Fruit fly (Drosophila melanogaster) whole organism, embryonic: Measurements from ENCODE around the gene CG34281.

Experiments
- CG11504 ChIP-seq: fragments of 200-800 bp; sonication (Bioruptor generic); optimal IDR thresholded peaks from 3 replicates; lab custom pipeline; 2019; ENCODE audit warnings: missing biosample characterization, mild to moderate bottlenecking, missing genetic modification characterization, moderate library complexity
- CG13894 ChIP-seq: fragments of 200-800 bp; sonication (Bioruptor generic); optimal IDR thresholded peaks from 3 replicates; lab custom pipeline; 2018; ENCODE audit warnings: missing biosample characterization, mild to moderate bottlenecking, missing genetic modification characterization, moderate library complexity
- CG14050 ChIP-seq: fragments of 200-800 bp; sonication (Bioruptor generic); IDR thresholded peaks from 3 replicates; pipeline ENCODE4 v1.3.6; 2022; ENCODE audit warnings: missing biosample characterization, missing genetic modification characterization
- CG16779 ChIP-seq: fragments of 200-800 bp; sonication (Bioruptor generic); IDR thresholded peaks from 2 replicates; pipeline ENCODE4 v1.3.6; 2022; ENCODE audit warnings: missing biosample characterization, missing genetic modification characterization
- CG16813 ChIP-seq: fragments of 200-800 bp; sonication (Bioruptor generic); IDR thresholded peaks from 3 replicates; pipeline ENCODE4 v1.3.6; 2022; ENCODE audit warnings: missing biosample characterization, missing genetic modification characterization; ENCODE audit not compliant: partially characterized antibody
- CG16863 ChIP-seq: fragments of 200-800 bp; sonication (Bioruptor generic); optimal IDR thresholded peaks from 3 replicates; lab custom pipeline; 2016; ENCODE audit warnings: missing biosample characterization, missing genetic modification characterization
- CG18619 ChIP-seq: fragments of 200-800 bp; sonication (Bioruptor generic); optimal IDR thresholded peaks from 3 replicates; lab custom pipeline; 2017; ENCODE audit warnings: missing biosample characterization, mild to moderate bottlenecking, missing genetic modification characterization
- CG3065 ChIP-seq: fragments of 200-800 bp; sonication (Bioruptor generic); optimal IDR thresholded peaks from 2 replicates; lab custom pipeline; 2016; ENCODE audit warnings: missing biosample characterization, missing genetic modification characterization
- CG6272 ChIP-seq: fragments of 200-800 bp; sonication (Bioruptor generic); IDR thresholded peaks from 2 replicates; pipeline ENCODE4 v1.3.6; 2022; ENCODE audit warnings: missing biosample characterization, missing genetic modification characterization
- CG7839 ChIP-seq: fragments of 200-800 bp; sonication (Bioruptor generic); optimal IDR thresholded peaks from 3 replicates; lab custom pipeline; 2018; ENCODE audit warnings: missing biosample characterization, mild to moderate bottlenecking, missing genetic modification characterization, moderate library complexity
- CG7963 ChIP-seq: fragments of 200-800 bp; sonication (Bioruptor generic); IDR thresholded peaks from 3 replicates; pipeline ENCODE4 v1.3.6; 2022; ENCODE audit warnings: missing biosample characterization, missing genetic modification characterization; ENCODE audit not compliant: partially characterized antibody
- CG8765 ChIP-seq: fragments of 200-800 bp; sonication (Bioruptor generic); IDR thresholded peaks from 2 replicates; pipeline ENCODE4 v1.3.6; 2022; ENCODE audit warnings: missing biosample characterization, missing genetic modification characterization
- Drgx ChIP-seq: fragments of 200-800 bp; sonication (Bioruptor generic); IDR thresholded peaks from 2 replicates; pipeline ENCODE4 v1.3.6; 2022; ENCODE audit warnings: missing biosample characterization, missing genetic modification characterization
- ERR ChIP-seq: fragments of 200-800 bp; sonication (Bioruptor generic); optimal IDR thresholded peaks from 2 replicates; lab custom pipeline; 2016; ENCODE audit warnings: missing biosample characterization, missing genetic modification characterization
- Hsf ChIP-seq: fragments of 200-800 bp; sonication (Bioruptor generic); optimal IDR thresholded peaks from 3 replicates; lab custom pipeline; 2016; ENCODE audit warnings: missing biosample characterization, missing genetic modification characterization
- Ravus ChIP-seq: fragments of 200-800 bp; sonication (Bioruptor generic); IDR thresholded peaks from 2 replicates; pipeline ENCODE4 v1.3.6; 2022; ENCODE audit warnings: missing biosample characterization, missing genetic modification characterization
- Sox100B ChIP-seq: fragments of 200-800 bp; sonication (Bioruptor generic); optimal IDR thresholded peaks from 3 replicates; lab custom pipeline; 2018; ENCODE audit warnings: missing biosample characterization, mild to moderate bottlenecking, missing genetic modification characterization
- Spps ChIP-seq: fragments of 200-800 bp; sonication (Bioruptor generic); optimal IDR thresholded peaks from 2 replicates; lab custom pipeline; 2018; ENCODE audit warnings: missing biosample characterization, mild to moderate bottlenecking, missing genetic modification characterization
- Trl ChIP-seq, 3 experiments: fragments of >200 bp in 2 of 3; fragments of 200-800 bp in 1 of 3; sonication (Bioruptor generic) in 1 of 3; optimal IDR thresholded peaks; 2 replicates in 1 of 3; 3 replicates in 2 of 3; lab custom pipeline; 2016 to 2017; ENCODE audit warnings: missing biosample characterization in 1 of 3, missing genetic modification characterization in 1 of 3
- Xbp1 ChIP-seq: fragments of 200-800 bp; sonication (Bioruptor generic); optimal IDR thresholded peaks from 3 replicates; lab custom pipeline; 2016; ENCODE audit warnings: missing biosample characterization, mild to moderate bottlenecking, missing genetic modification characterization
- ap ChIP-seq: fragments of 200-800 bp; sonication (Bioruptor generic); IDR thresholded peaks from 2 replicates; pipeline ENCODE4 v1.3.6; 2022; ENCODE audit warnings: missing biosample characterization, missing genetic modification characterization
- bcd ChIP-seq: fragments of 200-800 bp; sonication (Bioruptor generic); optimal IDR thresholded peaks from 2 replicates; lab custom pipeline; 2017; ENCODE audit warnings: missing biosample characterization, mild to moderate bottlenecking, missing genetic modification characterization
- br ChIP-seq: fragments of >200 bp; optimal IDR thresholded peaks from 2 replicates; lab custom pipeline; 2017
- btn ChIP-seq: fragments of 200-800 bp; sonication (Bioruptor generic); optimal IDR thresholded peaks from 2 replicates; lab custom pipeline; 2016; ENCODE audit warnings: missing biosample characterization, missing genetic modification characterization
- chn ChIP-seq: fragments of 200-800 bp; sonication (Bioruptor generic); optimal IDR thresholded peaks from 2 replicates; lab custom pipeline; 2016; ENCODE audit warnings: missing biosample characterization, missing genetic modification characterization
- da ChIP-seq: fragments of 200-800 bp; sonication (Bioruptor generic); optimal IDR thresholded peaks from 2 replicates; lab custom pipeline; 2016; ENCODE audit warnings: missing biosample characterization, missing genetic modification characterization
- dati ChIP-seq: fragments of 200-800 bp; sonication (Bioruptor generic); IDR thresholded peaks from 2 replicates; pipeline ENCODE4 v1.3.6; 2022; ENCODE audit warnings: missing biosample characterization, missing genetic modification characterization
- fd64A ChIP-seq: fragments of 200-800 bp; sonication (Bioruptor generic); optimal IDR thresholded peaks from 3 replicates; lab custom pipeline; 2018; ENCODE audit warnings: missing biosample characterization, mild to moderate bottlenecking, missing genetic modification characterization
- gcm ChIP-seq: fragments of 200-800 bp; sonication (Bioruptor generic); optimal IDR thresholded peaks from 2 replicates; lab custom pipeline; 2019; ENCODE audit warnings: missing biosample characterization, mild to moderate bottlenecking, missing genetic modification characterization, moderate library complexity
- grau ChIP-seq: fragments of 200-800 bp; optimal IDR thresholded peaks from 3 replicates; lab custom pipeline; 2019; ENCODE audit warnings: missing biosample characterization, mild to moderate bottlenecking, missing genetic modification characterization, moderate library complexity
- knrl ChIP-seq: fragments of 200-800 bp; sonication (Bioruptor generic); IDR thresholded peaks from 3 replicates; pipeline ENCODE4 v1.3.6; 2022; ENCODE audit warnings: missing biosample characterization, missing genetic modification characterization; ENCODE audit not compliant: partially characterized antibody
- lilli ChIP-seq: fragments of 200-800 bp; sonication (Bioruptor generic); optimal IDR thresholded peaks from 3 replicates; lab custom pipeline; 2016; ENCODE audit warnings: missing biosample characterization, missing genetic modification characterization
- lmd ChIP-seq: fragments of 200-800 bp; sonication (Bioruptor generic); IDR thresholded peaks from 2 replicates; pipeline ENCODE4 v1.3.6; 2022; ENCODE audit warnings: missing biosample characterization, missing genetic modification characterization
- nerfin-1 ChIP-seq: fragments of 200-800 bp; sonication (Bioruptor generic); optimal IDR thresholded peaks from 3 replicates; lab custom pipeline; 2019; ENCODE audit warnings: missing biosample characterization, mild to moderate bottlenecking, missing genetic modification characterization, moderate library complexity
- nom ChIP-seq: fragments of 200-800 bp; sonication (Bioruptor generic); optimal IDR thresholded peaks from 2 replicates; lab custom pipeline; 2017; ENCODE audit warnings: missing biosample characterization, missing genetic modification characterization, mild to moderate bottlenecking, moderate library complexity, missing genetic modification reagents
- oc ChIP-seq: fragments of 200-800 bp; sonication (Bioruptor generic); optimal IDR thresholded peaks from 2 replicates; lab custom pipeline; 2018; ENCODE audit warnings: missing biosample characterization, mild to moderate bottlenecking, missing genetic modification characterization, moderate library complexity
- pb ChIP-seq: fragments of 200-800 bp; sonication (Bioruptor generic); optimal IDR thresholded peaks from 3 replicates; lab custom pipeline; 2016; ENCODE audit warnings: missing biosample characterization, missing genetic modification characterization
- pnt ChIP-seq: fragments of 200-800 bp; sonication (Bioruptor generic); optimal IDR thresholded peaks from 3 replicates; lab custom pipeline; 2016; ENCODE audit warnings: missing biosample characterization, missing genetic modification characterization
- prd ChIP-seq, 3 experiments: fragments of >200 bp in 2 of 3; fragments of 200-800 bp in 1 of 3; sonication (Bioruptor generic) in 1 of 3; optimal IDR thresholded peaks in 2 of 3; IDR thresholded peaks in 1 of 3; 2 replicates in 2 of 3; 3 replicates in 1 of 3; pipeline versions ENCODE4 v1.3.6 to Lab custom; 2017 to 2022; ENCODE audit warnings: missing biosample characterization in 1 of 3, missing genetic modification characterization in 1 of 3
- pum ChIP-seq: fragments of 200-800 bp; sonication (Bioruptor generic); optimal IDR thresholded peaks from 2 replicates; lab custom pipeline; 2016; ENCODE audit warnings: missing biosample characterization, missing genetic modification characterization
- pzg ChIP-seq: fragments of 200-800 bp; sonication (Bioruptor generic); optimal IDR thresholded peaks from 3 replicates; lab custom pipeline; 2018; ENCODE audit warnings: missing biosample characterization, mild to moderate bottlenecking, missing genetic modification characterization, moderate library complexity
- sens ChIP-seq: fragments of 200-800 bp; sonication (Bioruptor generic); peaks from one replicate; lab custom pipeline; 2016; ENCODE audit warnings: missing biosample characterization, missing genetic modification characterization
- tgo ChIP-seq: fragments of 200-800 bp; sonication (Bioruptor generic); IDR thresholded peaks from 3 replicates; pipeline ENCODE4 v1.3.6; 2022; ENCODE audit warnings: missing biosample characterization, missing genetic modification characterization
- tll ChIP-seq, 2 experiments: fragments of 200-800 bp in 1 of 2; fragments of >200 bp in 1 of 2; sonication (Bioruptor generic) in 1 of 2; optimal IDR thresholded peaks; 2 replicates each; lab custom pipeline; 2017 to 2019; ENCODE audit warnings: missing biosample characterization in 2 of 2, missing genetic modification characterization in 2 of 2, mild to moderate bottlenecking in 1 of 2, moderate library complexity in 1 of 2
- tna ChIP-seq: fragments of 200-800 bp; sonication (Bioruptor generic); IDR thresholded peaks from 2 replicates; pipeline ENCODE4 v1.3.6; 2022; ENCODE audit warnings: missing biosample characterization, missing genetic modification characterization; ENCODE audit not compliant: partially characterized antibody
- trh ChIP-seq: fragments of 200-800 bp; sonication (Bioruptor generic); optimal IDR thresholded peaks from 2 replicates; lab custom pipeline; 2016; ENCODE audit warnings: missing biosample characterization, missing genetic modification characterization
- tup ChIP-seq: fragments of 200-800 bp; sonication (Bioruptor generic); optimal IDR thresholded peaks from 2 replicates; lab custom pipeline; 2016; ENCODE audit warnings: missing biosample characterization, mild to moderate bottlenecking, missing genetic modification characterization, moderate library complexity
- unpg ChIP-seq: fragments of 200-800 bp; sonication (Bioruptor generic); optimal IDR thresholded peaks from 3 replicates; lab custom pipeline; 2018; ENCODE audit warnings: missing biosample characterization, mild to moderate bottlenecking, missing genetic modification characterization, moderate library complexity
- z ChIP-seq: fragments of 200-800 bp; sonication (Bioruptor generic); IDR thresholded peaks from 3 replicates; pipeline ENCODE4 v1.3.6; 2022; ENCODE audit warnings: missing biosample characterization, missing genetic modification characterization
- zfh2 ChIP-seq: fragments of 200-800 bp; sonication (Bioruptor generic); optimal IDR thresholded peaks from 2 replicates; lab custom pipeline; 2016; ENCODE audit warnings: missing biosample characterization, missing genetic modification characterization

The CG34281 gene

dm6 chr3R:17619726-17620282 is 7.1 kb downstream of the CG34281 start (continued):
- TF ChIP-seq chn (GFP tag; lab: Kevin White, UChicago) (no peak), ap (GFP tag; lab: Robert Waterston, UW) (no peak), tup (GFP tag; lab: Kevin White, UChicago) (no peak), fd64A (GFP tag; lab: Kevin White, UChicago) (no peak), tgo (GFP tag; lab: Robert Waterston, UW) (no peak), lilli (GFP tag; lab: Kevin White, UChicago) (no peak), CG11504 (peak; percentile 4), CG6272 (GFP tag; lab: Robert Waterston, UW) (no peak), CG14050 (GFP tag; lab: Robert Waterston, UW) (no peak), tll (GFP tag; optimal IDR thresholded peaks at IDR 0.05; lab: Kevin White, UChicago) (no peak), oc (tag; lab: Kevin White, UChicago) (peak; percentile 7), CG3065 (no peak), nom (GFP tag; lab: Kevin White, UChicago) (peak; percentile 96), Drgx (GFP tag; lab: Robert Waterston, UW) (peak; percentile 70), Trl (optimal IDR thresholded peaks at IDR 0.05; lab: Kevin White, UChicago) (no peak), Trl (GFP tag; optimal IDR thresholded peaks at IDR 0.05; lab: Kevin White, UChicago) (no peak), Sox100B (GFP tag; lab: Kevin White, UChicago) (no peak), CG8765 (GFP tag; lab: Robert Waterston, UW) (no peak), CG16863 (GFP tag; lab: Kevin White, UChicago) (no peak), trh (GFP tag; lab: Kevin White, UChicago) (no peak), pzg (GFP tag; lab: Kevin White, UChicago) (no peak), br (lab: Kevin White, UChicago) (no peak), Hsf (GFP tag; lab: Kevin White, UChicago) (no peak), z (GFP tag; lab: Robert Waterston, UW) (no peak), btn (no peak), lmd (GFP tag; lab: Robert Waterston, UW) (no peak), grau (tag; lab: Kevin White, UChicago) (peak; percentile 9), Ravus (GFP tag; lab: Robert Waterston, UW) (no peak), dati (GFP tag; lab: Robert Waterston, UW) (no peak), CG7839 (tag; lab: Kevin White, UChicago) (peak; percentile 37), knrl (GFP tag; lab: Robert Waterston, UW) (peak; percentile 80), CG7963 (GFP tag; lab: Robert Waterston, UW) (peak; percentile 85), CG16813 (GFP tag; lab: Robert Waterston, UW) (peak; percentile 94), CG18619 (GFP tag; lab: Kevin White, UChicago) (no peak), prd (optimal IDR thresholded peaks at IDR 0.05; lab: Kevin White, UChicago) (no peak), prd (GFP tag; IDR thresholded peaks at IDR 0.05; lab: Robert Waterston, UW) (no peak), pb (GFP tag; lab: Kevin White, UChicago) (no peak), pum (GFP tag; lab: Kevin White, UChicago) (no peak), zfh2 (GFP tag; lab: Kevin White, UChicago) (no peak), pnt (GFP tag; lab: Kevin White, UChicago) (no peak), CG13894 (peak; percentile 23), tna (GFP tag; lab: Robert Waterston, UW) (peak; percentile 87), Spps (peak; percentile 21), sens (GFP tag; lab: Kevin White, UChicago) (peak; percentile 82), nerfin-1 (tag; lab: Kevin White, UChicago) (peak; percentile 29), Xbp1 (GFP tag; lab: Kevin White, UChicago) (no peak), unpg (GFP tag; lab: Kevin White, UChicago) (peak; percentile 4), gcm (GFP tag; lab: Kevin White, UChicago) (peak; percentile 51), da (no peak), ERR (GFP tag; lab: Kevin White, UChicago) (no peak), CG16779 (no peak), bcd (no peak)
